Worm (Caenorhabditis elegans) whole organism, mixed stage, embryonic: ENCODE results near the gene F11C1.9.

Source experiments
- M03D4.4 ChIP-seq: sonication (generic microtip); optimal IDR thresholded peaks from 2 replicates; lab custom pipeline; 2017; ENCODE audit warnings: mild to moderate bottlenecking, missing genetic modification characterization, missing compliant biosample characterization
- bed-3 ChIP-seq: fragments of 200-800 bp; sonication (Bioruptor generic); optimal IDR thresholded peaks from 3 replicates; lab custom pipeline; 2018; ENCODE audit warnings: mild to moderate bottlenecking, missing genetic modification characterization, moderate library complexity, missing compliant biosample characterization
- blmp-1 ChIP-seq: fragments of 150-350 bp; optimal IDR thresholded peaks from 2 replicates; lab custom pipeline; 2014; ENCODE audit warnings: missing biosample characterization, missing genetic modification characterization
- ceh-43 ChIP-seq: fragments of 200-800 bp; sonication (Bioruptor generic); optimal IDR thresholded peaks from 2 replicates; lab custom pipeline; 2018; ENCODE audit warnings: mild to moderate bottlenecking, missing genetic modification characterization, moderate library complexity, missing compliant biosample characterization
- ceh-83 ChIP-seq: fragments of 200-800 bp; sonication (Bioruptor generic); optimal IDR thresholded peaks from 2 replicates; lab custom pipeline; 2018; ENCODE audit warnings: mild to moderate bottlenecking, missing genetic modification characterization, missing compliant biosample characterization
- ces-1 ChIP-seq: fragments of 150-350 bp; optimal IDR thresholded peaks from 2 replicates; lab custom pipeline; 2014; ENCODE audit warnings: missing biosample characterization, missing genetic modification reagents, missing genetic modification characterization
- cnd-1 ChIP-seq: fragments of 200-800 bp; sonication (Bioruptor generic); optimal IDR thresholded peaks from 2 replicates; lab custom pipeline; 2018; ENCODE audit warnings: mild to moderate bottlenecking, missing genetic modification characterization, missing compliant biosample characterization
- drap-1 ChIP-seq: fragments of 200-800 bp; sonication (Bioruptor generic); optimal IDR thresholded peaks from 3 replicates; lab custom pipeline; 2018; ENCODE audit warnings: mild to moderate bottlenecking, missing genetic modification characterization, missing compliant biosample characterization
- elt-1 ChIP-seq: sonication (generic microtip); optimal IDR thresholded peaks from 2 replicates; lab custom pipeline; 2017; ENCODE audit warnings: missing genetic modification characterization, mild to moderate bottlenecking, missing compliant biosample characterization, antibody characterized with exemption, moderate library complexity, borderline replicate concordance; ENCODE audit not compliant: insufficient read depth
- elt-3 ChIP-seq: fragments of 150-350 bp; optimal IDR thresholded peaks from 2 replicates; lab custom pipeline; 2014; ENCODE audit warnings: missing biosample characterization, missing genetic modification characterization
- ham-2 ChIP-seq: fragments of 200-800 bp; sonication (Bioruptor generic); optimal IDR thresholded peaks from 2 replicates; lab custom pipeline; 2018; ENCODE audit warnings: mild to moderate bottlenecking, missing genetic modification characterization, missing compliant biosample characterization
- hlh-1 ChIP-seq: fragments of 150-350 bp; optimal IDR thresholded peaks from 2 replicates; lab custom pipeline; 2014; ENCODE audit warnings: missing biosample characterization, missing genetic modification reagents, missing genetic modification characterization
- lin-13 ChIP-seq: fragments of 150-350 bp; optimal IDR thresholded peaks from 2 replicates; lab custom pipeline; 2014; ENCODE audit warnings: missing biosample characterization, missing genetic modification characterization
- lin-32 ChIP-seq: fragments of 200-800 bp; sonication (Bioruptor generic); optimal IDR thresholded peaks from 2 replicates; lab custom pipeline; 2018; ENCODE audit warnings: mild to moderate bottlenecking, missing genetic modification characterization, missing compliant biosample characterization
- lsy-2 ChIP-seq: fragments of 150-350 bp; optimal IDR thresholded peaks from 2 replicates; lab custom pipeline; 2014; ENCODE audit warnings: missing biosample characterization, missing genetic modification characterization
- mab-5 ChIP-seq: fragments of 150-350 bp; optimal IDR thresholded peaks from 2 replicates; lab custom pipeline; 2014; ENCODE audit warnings: missing biosample characterization, missing genetic modification characterization
- mep-1 ChIP-seq: fragments of 150-350 bp; optimal IDR thresholded peaks from 2 replicates; lab custom pipeline; 2017; ENCODE audit warnings: missing biosample characterization, missing genetic modification reagents, missing genetic modification characterization, inconsistent platforms
- mls-2 ChIP-seq: sonication (generic microtip); optimal IDR thresholded peaks from 2 replicates; lab custom pipeline; 2016; ENCODE audit warnings: mild to moderate bottlenecking, missing genetic modification characterization, moderate library complexity, missing compliant biosample characterization
- nhr-12 ChIP-seq: fragments of 150-350 bp; optimal IDR thresholded peaks from 2 replicates; lab custom pipeline; 2014; ENCODE audit warnings: missing biosample characterization, missing genetic modification characterization
- nhr-2 ChIP-seq: fragments of 150-350 bp; optimal IDR thresholded peaks from 2 replicates; lab custom pipeline; 2014; ENCODE audit warnings: missing biosample characterization, missing genetic modification characterization
- nhr-237 ChIP-seq: fragments of 150-350 bp; optimal IDR thresholded peaks from 2 replicates; lab custom pipeline; 2014; ENCODE audit warnings: missing biosample characterization, missing genetic modification characterization
- nhr-28 ChIP-seq: fragments of 150-350 bp; optimal IDR thresholded peaks from 2 replicates; lab custom pipeline; 2014; ENCODE audit warnings: missing biosample characterization, missing genetic modification characterization
- nhr-76 ChIP-seq: sonication (generic microtip); optimal IDR thresholded peaks from 2 replicates; lab custom pipeline; 2017; ENCODE audit warnings: missing biosample characterization, missing genetic modification characterization
- pha-4 ChIP-seq: fragments of 150-350 bp; optimal IDR thresholded peaks from 2 replicates; lab custom pipeline; 2018; ENCODE audit warnings: missing biosample characterization, missing genetic modification reagents, missing genetic modification characterization
- sem-2 ChIP-seq: fragments of 200-800 bp; sonication (Bioruptor generic); optimal IDR thresholded peaks from 2 replicates; lab custom pipeline; 2018; ENCODE audit warnings: mild to moderate bottlenecking, missing genetic modification characterization, missing compliant biosample characterization
- snpc-4 ChIP-seq: fragments of 150-350 bp; optimal IDR thresholded peaks from 2 replicates; lab custom pipeline; 2014; ENCODE audit warnings: missing biosample characterization, missing genetic modification characterization
- sptf-1 ChIP-seq: sonication (generic microtip); optimal IDR thresholded peaks from 2 replicates; lab custom pipeline; 2017; ENCODE audit warnings: mild to moderate bottlenecking, missing genetic modification characterization, moderate library complexity, missing compliant biosample characterization
- tbx-8 ChIP-seq: fragments of 200-800 bp; sonication (Bioruptor generic); optimal IDR thresholded peaks from 2 replicates; lab custom pipeline; 2018; ENCODE audit warnings: mild to moderate bottlenecking, missing genetic modification characterization, moderate library complexity, missing compliant biosample characterization
- unc-120 ChIP-seq: sonication (generic microtip); optimal IDR thresholded peaks from 2 replicates; lab custom pipeline; 2017; ENCODE audit warnings: missing genetic modification characterization, missing compliant biosample characterization; ENCODE audit not compliant: poor library complexity, severe bottlenecking
- unc-39 ChIP-seq: fragments of 150-350 bp; optimal IDR thresholded peaks from 2 replicates; lab custom pipeline; 2014; ENCODE audit warnings: missing biosample characterization, missing genetic modification characterization
- unc-62 ChIP-seq: fragments of 150-350 bp; optimal IDR thresholded peaks from 2 replicates; lab custom pipeline; 2014; ENCODE audit warnings: missing biosample characterization, missing genetic modification reagents, missing genetic modification characterization
- zip-8 ChIP-seq: fragments of 150-350 bp; optimal IDR thresholded peaks from 2 replicates; lab custom pipeline; 2014; ENCODE audit warnings: missing biosample characterization, missing genetic modification characterization
- ztf-11 ChIP-seq: fragments of 150-350 bp; optimal IDR thresholded peaks from 2 replicates; lab custom pipeline; 2014; ENCODE audit warnings: missing biosample characterization, missing genetic modification characterization

F11C1.9 gene

DNA sequence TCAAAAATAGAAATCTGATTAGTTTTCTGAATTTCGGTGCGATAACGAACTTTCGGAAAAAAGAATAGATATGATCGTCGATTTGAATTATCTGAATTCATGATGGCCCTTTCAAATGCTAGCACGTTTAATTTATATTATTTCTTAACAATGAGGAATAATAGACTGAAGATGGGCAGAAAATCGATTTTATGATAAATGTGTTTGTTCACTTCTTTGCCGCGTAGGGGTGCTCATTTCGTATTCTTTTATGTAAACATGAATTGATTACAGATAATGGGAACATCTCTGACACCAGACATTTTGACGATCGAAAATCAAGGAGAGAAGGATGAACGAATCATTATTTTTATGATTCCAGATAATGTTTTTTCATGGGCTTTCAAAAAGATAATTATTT lies at the start of gene F11C1.9:
TSS of gene F11C1.9 (minus strand) at position 101 of the 400 bp plus-strand sequence.
- TF ChIP-seq mls-2 = no peak
- TF ChIP-seq cnd-1 (tag; lab: Kevin White, UChicago) = no peak
- TF ChIP-seq mab-5 (tag; lab: Kevin White, UChicago) = no peak
- no peak for TF ChIP-seq tbx-8 (GFP tag; lab: Kevin White, UChicago)
- TF ChIP-seq lin-13 = no peak
- no peak for TF ChIP-seq nhr-12 (tag; lab: Kevin White, UChicago)
- no peak for TF ChIP-seq lsy-2 (tag; lab: Kevin White, UChicago)
- no peak for TF ChIP-seq ces-1
- no peak for TF ChIP-seq mep-1
- no peak for TF ChIP-seq blmp-1 (tag; lab: Kevin White, UChicago)
- no peak for TF ChIP-seq nhr-2
- no peak for TF ChIP-seq drap-1 (GFP tag; lab: Kevin White, UChicago)
- no peak for TF ChIP-seq bed-3
- TF ChIP-seq ceh-83 (GFP tag; lab: Kevin White, UChicago) = no peak
- no peak for TF ChIP-seq nhr-76 (tag; lab: Kevin White, UChicago)
- TF ChIP-seq elt-3 (tag; lab: Kevin White, UChicago) = no peak
- no peak for TF ChIP-seq unc-39
- TF ChIP-seq sem-2 (GFP tag; lab: Kevin White, UChicago) = no peak
- no peak for TF ChIP-seq nhr-28

DNA sequence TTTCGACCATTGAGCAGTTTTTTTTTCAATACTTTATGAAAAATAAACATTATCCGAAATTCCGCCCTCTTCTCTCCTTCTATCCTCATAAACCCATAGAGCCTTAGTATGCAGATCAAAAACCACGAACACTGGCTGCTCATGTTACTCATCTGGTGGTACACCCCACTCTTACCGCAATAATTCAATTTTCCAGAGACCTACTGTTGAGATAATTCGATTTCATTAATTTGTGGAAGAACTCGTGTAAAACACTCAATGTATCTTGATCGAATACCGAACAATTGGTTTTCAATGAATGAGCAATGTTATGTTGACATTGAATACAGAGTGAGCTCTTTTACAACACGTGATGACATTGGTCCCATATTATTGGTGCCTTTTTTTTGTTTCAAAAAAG lies 44.1 kb upstream of the F11C1.9 start:
- no peak for TF ChIP-seq tbx-8 (GFP tag; lab: Kevin White, UChicago)
- TF ChIP-seq hlh-1 = no peak
- peak; percentile 85 for TF ChIP-seq ces-1
- no peak for TF ChIP-seq sem-2 (GFP tag; lab: Kevin White, UChicago)
- no peak for TF ChIP-seq ztf-11 (tag; lab: Kevin White, UChicago)

DNA sequence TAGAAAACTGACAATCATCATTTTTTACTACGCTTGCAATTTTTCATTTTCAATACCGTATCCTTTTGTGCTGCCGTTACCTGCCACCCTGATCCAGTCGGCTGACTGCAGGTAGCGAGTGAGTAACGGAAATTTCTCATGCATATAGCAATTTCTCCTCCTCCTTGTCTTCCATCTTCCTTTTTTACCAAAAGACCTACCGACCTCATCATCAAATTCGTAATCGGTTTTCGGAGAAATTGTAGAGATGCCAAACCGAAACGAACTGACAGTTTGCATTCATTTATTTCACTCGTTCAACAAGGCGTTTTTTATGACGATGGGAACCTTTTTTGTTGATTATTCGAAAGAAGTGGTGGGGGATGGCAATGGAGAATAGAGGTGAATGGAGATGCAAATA lies 38.9 kb upstream of the F11C1.9 start:
- TF ChIP-seq sem-2 (GFP tag; lab: Kevin White, UChicago) (no peak), snpc-4 (tag; lab: Kevin White, UChicago) (no peak), nhr-76 (tag; lab: Kevin White, UChicago) (no peak), pha-4 (tag; lab: Kevin White, UChicago) (no peak), hlh-1 (no peak), mls-2 (no peak), ceh-43 (GFP tag; lab: Kevin White, UChicago) (no peak), drap-1 (GFP tag; lab: Kevin White, UChicago) (no peak), lin-32 (GFP tag; lab: Kevin White, UChicago) (no peak), ham-2 (GFP tag; lab: Kevin White, UChicago) (no peak), blmp-1 (tag; lab: Kevin White, UChicago) (no peak)

DNA sequence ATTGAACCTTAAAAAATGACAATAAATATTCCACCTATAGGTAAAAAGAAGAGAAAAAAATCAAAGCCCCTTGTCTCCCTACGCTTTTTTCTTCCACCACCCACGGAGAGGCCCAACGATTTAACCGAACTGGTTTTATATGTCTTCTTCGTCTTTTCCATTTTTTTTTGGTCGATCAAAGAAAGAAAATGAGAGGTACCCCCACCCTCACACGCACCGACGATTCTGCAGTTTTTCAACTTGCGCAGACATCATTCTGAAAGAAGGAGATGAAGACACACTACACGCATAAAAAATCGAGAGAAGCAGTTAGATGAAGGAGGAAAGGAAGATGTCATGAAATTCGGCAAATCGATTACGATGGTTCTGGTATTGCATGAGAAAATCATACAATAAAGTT lies 37.0 kb upstream of the F11C1.9 start:
- TF ChIP-seq mab-5 (tag; lab: Kevin White, UChicago) (no peak), hlh-1 (no peak), lin-32 (GFP tag; lab: Kevin White, UChicago) (no peak), bed-3 (no peak), unc-62 (no peak), drap-1 (GFP tag; lab: Kevin White, UChicago) (no peak), elt-1 (tag; lab: Kevin White, UChicago) (no peak), nhr-237 (tag; lab: Kevin White, UChicago) (no peak), sem-2 (GFP tag; lab: Kevin White, UChicago) (no peak), nhr-28 (no peak), ces-1 (no peak), nhr-12 (tag; lab: Kevin White, UChicago) (no peak), ztf-11 (tag; lab: Kevin White, UChicago) (no peak), elt-3 (tag; lab: Kevin White, UChicago) (no peak), snpc-4 (tag; lab: Kevin White, UChicago) (no peak), nhr-2 (no peak), mep-1 (no peak), zip-8 (no peak), unc-120 (tag; lab: Kevin White, UChicago) (no peak), sptf-1 (tag; lab: Kevin White, UChicago) (no peak)

DNA sequence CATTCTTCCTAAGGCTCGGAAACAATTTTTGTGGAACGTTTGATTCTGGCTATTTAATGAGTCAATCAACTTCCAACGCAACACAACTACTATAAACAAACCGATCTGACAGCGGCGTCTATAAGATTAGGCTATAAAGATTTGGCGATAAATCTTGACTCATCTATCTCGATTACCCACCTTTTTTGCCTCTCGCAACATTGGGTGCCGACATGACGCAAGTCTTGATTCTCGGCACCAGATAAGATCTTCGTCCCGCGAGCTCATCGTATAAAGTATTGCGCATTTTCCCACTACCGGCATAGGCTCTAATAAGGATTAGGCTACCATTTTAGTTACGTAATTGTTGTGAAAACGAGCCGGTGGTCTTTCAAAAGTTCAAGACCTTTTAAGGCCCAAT lies 34.5 kb upstream of the F11C1.9 start:
- TF ChIP-seq M03D4.4 = no peak
- peak; percentile 83 for TF ChIP-seq zip-8
- peak; percentile 96 for TF ChIP-seq elt-1 (tag; lab: Kevin White, UChicago)
- TF ChIP-seq nhr-2 = peak; percentile 86
- peak; percentile 54 for TF ChIP-seq unc-62
- TF ChIP-seq bed-3 = no peak
- no peak for TF ChIP-seq tbx-8 (GFP tag; lab: Kevin White, UChicago)
- TF ChIP-seq ceh-83 (GFP tag; lab: Kevin White, UChicago) = no peak
